Worm (Caenorhabditis elegans) whole organism, young adult: ENCODE results near the gene C36C9.4.
A peak's percentile ranks its signal among the peaks of the same experiment; 100 is the strongest.

Experiments used
- B0019.2 ChIP-seq: fragments of 200-800 bp; sonication (Bioruptor generic); conservative IDR thresholded peaks from 2 replicates; pipeline ENCODE4 v1.3.6; 2022; ENCODE audit warnings: missing genetic modification reagents, missing genetic modification characterization, missing compliant biosample characterization
- B0261.1 ChIP-seq: sonication (generic microtip); optimal IDR thresholded peaks from 2 replicates; lab custom pipeline; 2016; ENCODE audit warnings: mild to moderate bottlenecking, missing genetic modification characterization, moderate library complexity, missing compliant biosample characterization
- B0336.3 ChIP-seq: fragments of 200-800 bp; sonication (Bioruptor generic); IDR thresholded peaks from 2 replicates; pipeline ENCODE4 v1.3.6; 2022; ENCODE audit warnings: missing genetic modification characterization, missing compliant biosample characterization
- F23B12.7 ChIP-seq: sonication (generic microtip); optimal IDR thresholded peaks from 2 replicates; lab custom pipeline; 2017; ENCODE audit warnings: missing genetic modification characterization, mild to moderate bottlenecking, missing compliant biosample characterization, antibody characterized with exemption, moderate library complexity; ENCODE audit not compliant: insufficient read depth
- F33H1.4 ChIP-seq: fragments of 200-800 bp; sonication (Bioruptor generic); IDR thresholded peaks from 2 replicates; pipeline ENCODE4 v1.3.6; 2022; ENCODE audit warnings: missing genetic modification reagents, missing genetic modification characterization, missing compliant biosample characterization
- F49E8.2 ChIP-seq: sonication (generic microtip); optimal IDR thresholded peaks from 3 replicates; lab custom pipeline; 2017; ENCODE audit warnings: missing genetic modification characterization, mild to moderate bottlenecking, missing compliant biosample characterization, antibody characterized with exemption, moderate library complexity; ENCODE audit not compliant: insufficient read depth
- F52B5.7 ChIP-seq: sonication (generic microtip); optimal IDR thresholded peaks from 2 replicates; lab custom pipeline; 2016; ENCODE audit warnings: mild to moderate bottlenecking, missing genetic modification characterization, missing compliant biosample characterization
- F57A8.1 ChIP-seq: fragments of 200-800 bp; sonication (Bioruptor generic); optimal IDR thresholded peaks from 2 replicates; lab custom pipeline; 2018; ENCODE audit warnings: mild to moderate bottlenecking, missing genetic modification characterization, moderate library complexity, missing compliant biosample characterization
- K11D2.4 ChIP-seq: fragments of 200-800 bp; sonication (Bioruptor generic); IDR thresholded peaks from 2 replicates; pipeline ENCODE4 v1.3.6; 2022; ENCODE audit warnings: missing genetic modification reagents, missing genetic modification characterization, missing compliant biosample characterization
- Y53F4B.3 ChIP-seq: fragments of 200-800 bp; sonication (Bioruptor generic); IDR thresholded peaks from 2 replicates; pipeline ENCODE4 v1.3.6; 2022; ENCODE audit warnings: missing genetic modification reagents, missing genetic modification characterization, missing compliant biosample characterization
- ama-1 ChIP-seq, 3 experiments: fragments of 150-350 bp in 1 of 3; sonication (generic microtip) in 2 of 3; optimal IDR thresholded peaks; 2 replicates each; lab custom pipeline; 2014 to 2018; ENCODE audit warnings: missing biosample characterization in 2 of 3, missing genetic modification characterization in 2 of 3, missing genetic modification reagents in 2 of 3
- aptf-2 ChIP-seq: fragments of 200-800 bp; sonication (Bioruptor generic); conservative IDR thresholded peaks from 2 replicates; pipeline ENCODE4 v1.3.6; 2022; ENCODE audit warnings: missing genetic modification reagents, missing genetic modification characterization, missing compliant biosample characterization
- aptf-3 ChIP-seq: fragments of 200-800 bp; sonication (Bioruptor generic); IDR thresholded peaks from 2 replicates; pipeline ENCODE4 v1.3.6; 2022; ENCODE audit warnings: missing genetic modification characterization, missing compliant biosample characterization
- attf-5 ChIP-seq: fragments of 200-800 bp; sonication (Bioruptor generic); optimal IDR thresholded peaks from 2 replicates; lab custom pipeline; 2018; ENCODE audit warnings: mild to moderate bottlenecking, missing genetic modification characterization, missing compliant biosample characterization
- bed-2 ChIP-seq: fragments of 200-800 bp; sonication (Bioruptor generic); IDR thresholded peaks from 2 replicates; pipeline ENCODE4 v1.3.6; 2022; ENCODE audit warnings: missing genetic modification reagents, missing genetic modification characterization, missing compliant biosample characterization
- cebp-1 ChIP-seq, 2 experiments: fragments of 200-800 bp in 1 of 2; sonication (Bioruptor generic) in 1 of 2; sonication (generic microtip) in 1 of 2; IDR thresholded peaks in 1 of 2; optimal IDR thresholded peaks in 1 of 2; 2 replicates each; pipeline versions ENCODE4 v1.3.6 to Lab custom; 2017 to 2022; ENCODE audit warnings: missing compliant biosample characterization in 2 of 2, missing genetic modification characterization in 2 of 2, mild to moderate bottlenecking in 1 of 2, missing genetic modification reagents in 1 of 2, moderate library complexity in 1 of 2
- cebp-2 ChIP-seq: fragments of 200-800 bp; sonication (Bioruptor generic); IDR thresholded peaks from 2 replicates; pipeline ENCODE4 v1.3.6; 2022; ENCODE audit warnings: missing genetic modification characterization, missing compliant biosample characterization
- ceh-100 ChIP-seq: fragments of 200-800 bp; sonication (Bioruptor generic); IDR thresholded peaks from 2 replicates; pipeline ENCODE4 v1.3.6; 2022; ENCODE audit warnings: missing genetic modification reagents, missing genetic modification characterization, missing compliant biosample characterization
- ceh-58 ChIP-seq: fragments of 200-800 bp; sonication (Bioruptor generic); IDR thresholded peaks from 2 replicates; pipeline ENCODE4 v1.3.6; 2022; ENCODE audit warnings: missing genetic modification characterization, missing compliant biosample characterization
- ceh-91 ChIP-seq: fragments of 200-800 bp; sonication (Bioruptor generic); IDR thresholded peaks from 2 replicates; pipeline ENCODE4 v1.3.6; 2022; ENCODE audit warnings: missing genetic modification reagents, missing genetic modification characterization, missing compliant biosample characterization
- efl-1 ChIP-seq: fragments of 150-350 bp; optimal IDR thresholded peaks from 2 replicates; lab custom pipeline; 2014; ENCODE audit warnings: missing biosample characterization, missing genetic modification reagents, missing genetic modification characterization
- egrh-3 ChIP-seq: fragments of 200-800 bp; sonication (Bioruptor generic); IDR thresholded peaks from 2 replicates; pipeline ENCODE4 v1.3.6; 2022; ENCODE audit warnings: missing genetic modification reagents, missing genetic modification characterization, missing compliant biosample characterization
- lag-1 ChIP-seq: fragments of 200-800 bp; sonication (Bioruptor generic); IDR thresholded peaks from 2 replicates; pipeline ENCODE4 v1.3.6; 2022; ENCODE audit warnings: missing genetic modification reagents, missing genetic modification characterization, missing compliant biosample characterization
- let-526 ChIP-seq: fragments of 200-800 bp; sonication (Bioruptor generic); IDR thresholded peaks from 2 replicates; pipeline ENCODE4 v1.3.6; 2022; ENCODE audit warnings: missing genetic modification reagents, missing genetic modification characterization, missing compliant biosample characterization
- let-607 ChIP-seq, 2 experiments: fragments of 200-800 bp in 1 of 2; sonication (Bioruptor generic) in 1 of 2; sonication (generic microtip) in 1 of 2; optimal IDR thresholded peaks; 2 replicates each; lab custom pipeline; 2016 to 2018; ENCODE audit warnings: mild to moderate bottlenecking in 2 of 2, missing compliant biosample characterization in 2 of 2, missing genetic modification characterization in 2 of 2, moderate library complexity in 2 of 2, missing genotype in 1 of 2
- lir-1 ChIP-seq: fragments of 200-800 bp; sonication (Bioruptor generic); conservative IDR thresholded peaks from 2 replicates; pipeline ENCODE4 v1.3.6; 2022; ENCODE audit warnings: missing genetic modification reagents, missing genetic modification characterization, missing compliant biosample characterization
- madf-3 ChIP-seq: fragments of 200-800 bp; sonication (Bioruptor generic); IDR thresholded peaks from 2 replicates; pipeline ENCODE4 v1.3.6; 2022; ENCODE audit warnings: missing genetic modification reagents, missing genetic modification characterization, missing compliant biosample characterization
- madf-8 ChIP-seq: fragments of 200-800 bp; sonication (Bioruptor generic); conservative IDR thresholded peaks from 2 replicates; pipeline ENCODE4 v1.3.6; 2022; ENCODE audit warnings: missing genetic modification reagents, missing genetic modification characterization, missing compliant biosample characterization
- mxl-1 ChIP-seq: sonication (generic microtip); optimal IDR thresholded peaks from 2 replicates; lab custom pipeline; 2016; ENCODE audit warnings: missing genetic modification characterization, missing compliant biosample characterization
- nfyb-1 ChIP-seq: fragments of 200-800 bp; sonication (Bioruptor generic); IDR thresholded peaks from 2 replicates; pipeline ENCODE4 v1.3.6; 2022; ENCODE audit warnings: missing genetic modification reagents, missing genetic modification characterization, missing compliant biosample characterization
- nhr-179 ChIP-seq: sonication (generic microtip); optimal IDR thresholded peaks from 2 replicates; lab custom pipeline; 2016; ENCODE audit warnings: mild to moderate bottlenecking, missing genetic modification characterization, missing compliant biosample characterization
- nhr-80 ChIP-seq: sonication (generic microtip); optimal IDR thresholded peaks from 2 replicates; lab custom pipeline; 2016; ENCODE audit warnings: missing genetic modification characterization, missing compliant biosample characterization
- nhr-90 ChIP-seq: sonication (generic microtip); optimal IDR thresholded peaks from 2 replicates; lab custom pipeline; 2016; ENCODE audit warnings: missing genotype, mild to moderate bottlenecking, missing genetic modification characterization, missing compliant biosample characterization
- repo-1 ChIP-seq: sonication (generic microtip); optimal IDR thresholded peaks from 2 replicates; lab custom pipeline; 2017; ENCODE audit warnings: mild to moderate bottlenecking, missing genetic modification characterization, missing compliant biosample characterization
- rpc-1 ChIP-seq, 2 experiments: fragments of 150-350 bp in 1 of 2; sonication (generic microtip) in 1 of 2; optimal IDR thresholded peaks; 2 replicates each; lab custom pipeline; 2014 to 2018; ENCODE audit warnings: missing biosample characterization in 1 of 2, missing genetic modification characterization in 1 of 2, missing genetic modification reagents in 1 of 2, missing genotype in 1 of 2
- snpc-4 ChIP-seq, 5 experiments: fragments of 150-350 bp in 1 of 5; sonication (generic microtip) in 4 of 5; optimal IDR thresholded peaks; 2 replicates each; lab custom pipeline; 2014 to 2018; ENCODE audit warnings: missing genetic modification characterization in 5 of 5, missing biosample characterization in 3 of 5, antibody characterized with exemption in 2 of 5, mild to moderate bottlenecking in 2 of 5, missing compliant biosample characterization in 2 of 5, missing genotype in 2 of 5, moderate library complexity in 2 of 5, missing genetic modification reagents in 1 of 5
- tbp1 ChIP-seq: fragments of 200-800 bp; sonication (Bioruptor generic); optimal IDR thresholded peaks from 2 replicates; lab custom pipeline; 2018; ENCODE audit warnings: mild to moderate bottlenecking, missing genetic modification characterization, missing compliant biosample characterization
- xnd-1 ChIP-seq: sonication (generic microtip); optimal IDR thresholded peaks from 2 replicates; lab custom pipeline; 2016; ENCODE audit warnings: missing genotype, missing genetic modification reagents, missing genetic modification characterization, missing compliant biosample characterization
- zfh-2 ChIP-seq: fragments of 200-800 bp; sonication (Bioruptor generic); conservative IDR thresholded peaks from 2 replicates; pipeline ENCODE4 v1.3.6; 2022; ENCODE audit warnings: missing genetic modification reagents, missing genetic modification characterization, missing compliant biosample characterization
- ztf-18 ChIP-seq: sonication (generic microtip); optimal IDR thresholded peaks from 2 replicates; lab custom pipeline; 2016; ENCODE audit warnings: missing genotype, mild to moderate bottlenecking, missing genetic modification characterization, missing compliant biosample characterization
- ztf-25 ChIP-seq: fragments of 200-800 bp; sonication (Bioruptor generic); IDR thresholded peaks from 2 replicates; pipeline ENCODE4 v1.3.6; 2022; ENCODE audit warnings: missing genetic modification reagents, missing genetic modification characterization, missing compliant biosample characterization
- ztf-28 ChIP-seq: fragments of 200-800 bp; sonication (Bioruptor generic); IDR thresholded peaks from 2 replicates; pipeline ENCODE4 v1.3.6; 2022; ENCODE audit warnings: missing genetic modification reagents, missing genetic modification characterization, missing compliant biosample characterization
- ztf-6 ChIP-seq: fragments of 200-800 bp; sonication (Bioruptor generic); IDR thresholded peaks from 2 replicates; pipeline ENCODE4 v1.3.6; 2022; ENCODE audit warnings: missing genetic modification reagents, missing genetic modification characterization, missing compliant biosample characterization

The C36C9.4 gene

ce11 chrX:1703840-1704239, 7.1 kb upstream of the C36C9.4 start, which contains the start of gene C36C9.5:
Gene C36C9.5, minus strand, starts transcription at chrX:1703940.
- TF ChIP-seq ceh-58 (GFP tag; lab: Robert Waterston, UW) (no peak), F33H1.4 (GFP tag; lab: Robert Waterston, UW) (no peak), ztf-18 (no peak), cebp-1 (GFP tag; IDR thresholded peaks at IDR 0.05; lab: Robert Waterston, UW) (no peak), cebp-1 (tag; optimal IDR thresholded peaks at IDR 0.05; lab: Kevin White, UChicago) (no peak), madf-3 (GFP tag; lab: Robert Waterston, UW) (no peak)

- peak; percentile 94 for TF ChIP-seq zfh-2
- TF ChIP-seq egrh-3 (GFP tag; lab: Robert Waterston, UW): peak; percentile 70; the same call in 1 of the 2 replicates
- TF ChIP-seq nhr-179 (tag; lab: Kevin White, UChicago): no peak
- TF ChIP-seq cebp-2: 0 out of 2 replicates have a peak, but pooled peaks have one; percentile 48
Observed at ce11 chrX:1703049-1703448, 6.3 kb upstream of the C36C9.4 start.

ce11 chrX:1698476-1698875, 1.7 kb upstream of the C36C9.4 start:
- TF ChIP-seq aptf-2 (no peak), madf-8 (no peak), Y53F4B.3 (GFP tag; lab: Robert Waterston, UW) (no peak), lir-1 (GFP tag; lab: Robert Waterston, UW) (no peak), xnd-1 (tag; lab: Kevin White, UChicago) (no peak), rpc-1 (optimal IDR thresholded peaks at IDR 0.05; lab: Kevin White, UChicago) (peak; percentile 19), rpc-1 (tag; optimal IDR thresholded peaks at IDR 0.05; lab: Kevin White, UChicago) (peak; percentile 73), K11D2.4 (GFP tag; lab: Robert Waterston, UW) (no peak), ceh-91 (GFP tag; lab: Robert Waterston, UW) (0 out of 2 replicates have a peak, but pooled peaks have one; percentile 28), ceh-58 (GFP tag; lab: Robert Waterston, UW) (no peak), zfh-2 (peak; percentile 33; the same call in 1 of the 2 replicates), let-607 (tag; optimal IDR thresholded peaks at IDR 0.05; lab: Kevin White, UChicago) (no peak), attf-5 (no peak), mxl-1 (tag; lab: Kevin White, UChicago) (no peak), ztf-25 (GFP tag; lab: Robert Waterston, UW) (no peak), ama-1 (optimal IDR thresholded peaks at IDR 0.05; lab: Kevin White, UChicago) (no peak), ama-1 (GFP tag; optimal IDR thresholded peaks at IDR 0.05; lab: Kevin White, UChicago) (no peak), F57A8.1 (GFP tag; lab: Kevin White, UChicago) (no peak), bed-2 (GFP tag; lab: Robert Waterston, UW) (no peak), lag-1 (GFP tag; lab: Robert Waterston, UW) (no peak), F52B5.7 (tag; lab: Kevin White, UChicago) (no peak), ztf-6 (no peak), ztf-18 (no peak), efl-1 (GFP tag; lab: Kevin White, UChicago) (no peak), B0261.1 (tag; lab: Kevin White, UChicago) (peak; percentile 51), ztf-28 (GFP tag; lab: Robert Waterston, UW) (no peak), tbp1 (peak; percentile 80), F23B12.7 (tag; lab: Kevin White, UChicago) (no peak), B0336.3 (GFP tag; lab: Robert Waterston, UW) (no peak), F49E8.2 (tag; lab: Kevin White, UChicago) (no peak), snpc-4 (GFP tag; optimal IDR thresholded peaks at IDR 0.05; lab: Kevin White, UChicago) (no peak), snpc-4 (tag; optimal IDR thresholded peaks at IDR 0.05; lab: Kevin White, UChicago) (no peak), B0019.2 (GFP tag; lab: Robert Waterston, UW) (no peak), aptf-3 (GFP tag; lab: Robert Waterston, UW) (no peak), nhr-80 (tag; lab: Kevin White, UChicago) (no peak), cebp-1 (GFP tag; IDR thresholded peaks at IDR 0.05; lab: Robert Waterston, UW) (no peak), cebp-1 (tag; optimal IDR thresholded peaks at IDR 0.05; lab: Kevin White, UChicago) (no peak), let-526 (GFP tag; lab: Robert Waterston, UW) (no peak), repo-1 (tag; lab: Kevin White, UChicago) (no peak), ceh-100 (GFP tag; lab: Robert Waterston, UW) (no peak), nhr-90 (tag; lab: Kevin White, UChicago) (no peak), nfyb-1 (GFP tag; lab: Robert Waterston, UW) (no peak)
